Fruit fly (Drosophila melanogaster) whole organism, embryonic: ENCODE data around the gene CG7781.

Source experiments
- Abd-B ChIP-seq: fragments of 200-800 bp; sonication (Bioruptor generic); optimal IDR thresholded peaks from 2 replicates; lab custom pipeline; 2018; ENCODE audit warnings: missing biosample characterization, mild to moderate bottlenecking, missing genetic modification characterization, moderate library complexity
- B-H1 ChIP-seq: fragments of 200-800 bp; sonication (Bioruptor generic); IDR thresholded peaks from 3 replicates; pipeline ENCODE4 v1.3.6; 2022; ENCODE audit warnings: missing biosample characterization, missing genetic modification characterization
- B-H2 ChIP-seq: fragments of 200-800 bp; sonication (Bioruptor generic); optimal IDR thresholded peaks from 2 replicates; lab custom pipeline; 2018; ENCODE audit warnings: missing biosample characterization, mild to moderate bottlenecking, missing genetic modification characterization
- BtbVII ChIP-seq: fragments of 200-800 bp; sonication (Bioruptor generic); optimal IDR thresholded peaks from 3 replicates; lab custom pipeline; 2017; ENCODE audit warnings: missing biosample characterization, mild to moderate bottlenecking, missing genetic modification characterization
- CG11723 ChIP-seq: fragments of 200-800 bp; sonication (Bioruptor generic); optimal IDR thresholded peaks from 2 replicates; lab custom pipeline; 2017; ENCODE audit warnings: missing biosample characterization, mild to moderate bottlenecking, missing genetic modification characterization
- CG12219 ChIP-seq: fragments of 200-800 bp; sonication (Bioruptor generic); optimal IDR thresholded peaks from 3 replicates; lab custom pipeline; 2018; ENCODE audit warnings: missing biosample characterization, mild to moderate bottlenecking, missing genetic modification characterization
- CG12942 ChIP-seq: fragments of 200-800 bp; sonication (Bioruptor generic); optimal IDR thresholded peaks from 3 replicates; lab custom pipeline; 2016; ENCODE audit warnings: missing biosample characterization, missing genetic modification characterization
- CG15479 ChIP-seq: fragments of 200-800 bp; sonication (Bioruptor generic); optimal IDR thresholded peaks from 3 replicates; lab custom pipeline; 2019; ENCODE audit warnings: missing biosample characterization, mild to moderate bottlenecking, missing genetic modification characterization, moderate library complexity
- CG1602 ChIP-seq: fragments of 200-800 bp; sonication (Bioruptor generic); optimal IDR thresholded peaks from 3 replicates; lab custom pipeline; 2016; ENCODE audit warnings: missing biosample characterization, missing genetic modification characterization
- CG17912 ChIP-seq: fragments of 200-800 bp; sonication (Bioruptor generic); optimal IDR thresholded peaks from 2 replicates; lab custom pipeline; 2018; ENCODE audit warnings: missing biosample characterization, mild to moderate bottlenecking, missing genetic modification characterization
- CG18262 ChIP-seq: fragments of 200-800 bp; optimal IDR thresholded peaks from 3 replicates; lab custom pipeline; 2019; ENCODE audit warnings: missing biosample characterization, mild to moderate bottlenecking, missing genetic modification characterization, moderate library complexity
- CG2199 ChIP-seq: fragments of 200-800 bp; sonication (Bioruptor generic); IDR thresholded peaks from 3 replicates; pipeline ENCODE4 v1.3.6; 2022; ENCODE audit warnings: missing biosample characterization, missing genetic modification characterization
- CG31388 ChIP-seq: fragments of 200-800 bp; sonication (Bioruptor generic); optimal IDR thresholded peaks from 2 replicates; lab custom pipeline; 2016; ENCODE audit warnings: missing biosample characterization, missing genetic modification characterization
- CG32532 ChIP-seq: fragments of 200-800 bp; sonication (Bioruptor generic); IDR thresholded peaks from 2 replicates; pipeline ENCODE4 v1.3.6; 2022; ENCODE audit warnings: missing biosample characterization, missing genetic modification characterization
- CG3281 ChIP-seq: fragments of 200-800 bp; sonication (Bioruptor generic); optimal IDR thresholded peaks from 3 replicates; lab custom pipeline; 2017; ENCODE audit warnings: missing biosample characterization, mild to moderate bottlenecking, missing genetic modification characterization
- CG34376 ChIP-seq: fragments of 200-800 bp; sonication (Bioruptor generic); optimal IDR thresholded peaks from 2 replicates; lab custom pipeline; 2018; ENCODE audit warnings: missing biosample characterization, mild to moderate bottlenecking, missing genetic modification characterization
- CG4404 ChIP-seq: fragments of 200-800 bp; sonication (Bioruptor generic); IDR thresholded peaks from 2 replicates; pipeline ENCODE4 v1.3.6; 2022; ENCODE audit warnings: missing biosample characterization, missing genetic modification characterization
- CG6689 ChIP-seq: fragments of 200-800 bp; sonication (Bioruptor generic); IDR thresholded peaks from 2 replicates; pipeline ENCODE4 v1.3.6; 2022; ENCODE audit warnings: missing biosample characterization, missing genetic modification characterization
- CG7357 ChIP-seq: fragments of 200-800 bp; sonication (Bioruptor generic); IDR thresholded peaks from 3 replicates; pipeline ENCODE4 v1.3.6; 2022; ENCODE audit warnings: missing biosample characterization, missing genetic modification characterization
- Dbx ChIP-seq: fragments of 200-800 bp; sonication (Bioruptor generic); IDR thresholded peaks from 3 replicates; pipeline ENCODE4 v1.3.6; 2022; ENCODE audit warnings: missing biosample characterization, missing genetic modification characterization
- Dek ChIP-seq: fragments of 200-800 bp; sonication (Bioruptor generic); optimal IDR thresholded peaks from 3 replicates; lab custom pipeline; 2019; ENCODE audit warnings: missing biosample characterization, mild to moderate bottlenecking, missing genetic modification characterization, moderate library complexity
- H2.0 ChIP-seq: fragments of 200-800 bp; sonication (Bioruptor generic); IDR thresholded peaks from 2 replicates; pipeline ENCODE4 v1.3.6; 2022; ENCODE audit warnings: missing biosample characterization, missing genetic modification characterization
- Max ChIP-seq: fragments of 200-800 bp; sonication (Bioruptor generic); optimal IDR thresholded peaks from 2 replicates; lab custom pipeline; 2016; ENCODE audit warnings: missing biosample characterization, mild to moderate bottlenecking, missing genetic modification characterization
- Med ChIP-seq: fragments of 200-800 bp; sonication (Bioruptor generic); peaks from one replicate; lab custom pipeline; 2016; ENCODE audit warnings: missing biosample characterization, missing genetic modification characterization, mild to moderate bottlenecking, inconsistent platforms, moderate library complexity
- Meics ChIP-seq: fragments of 200-800 bp; sonication (Bioruptor generic); optimal IDR thresholded peaks from 2 replicates; lab custom pipeline; 2017; ENCODE audit warnings: missing biosample characterization, mild to moderate bottlenecking, missing genetic modification characterization
- NK7.1 ChIP-seq: fragments of 200-800 bp; sonication (Bioruptor generic); optimal IDR thresholded peaks from 3 replicates; lab custom pipeline; 2016; ENCODE audit warnings: missing biosample characterization, missing genetic modification characterization
- Rfx ChIP-seq: fragments of 200-800 bp; sonication (Bioruptor generic); IDR thresholded peaks from 2 replicates; pipeline ENCODE4 v1.3.6; 2022; ENCODE audit warnings: missing biosample characterization, missing genetic modification characterization
- YL-1 ChIP-seq: fragments of 200-800 bp; sonication (Bioruptor generic); optimal IDR thresholded peaks from 3 replicates; lab custom pipeline; 2017; ENCODE audit warnings: missing biosample characterization, mild to moderate bottlenecking, missing genetic modification characterization
- cad ChIP-seq: fragments of >200 bp; optimal IDR thresholded peaks from 2 replicates; lab custom pipeline; 2017; ENCODE audit warnings: missing biosample characterization, missing genetic modification characterization
- chm ChIP-seq: fragments of 200-800 bp; sonication (Bioruptor generic); IDR thresholded peaks from 2 replicates; pipeline ENCODE4 v1.3.6; 2022; ENCODE audit warnings: missing biosample characterization, missing genetic modification characterization
- crp ChIP-seq, 2 experiments: fragments of 200-800 bp; sonication (Bioruptor generic); optimal IDR thresholded peaks; 2 replicates in 1 of 2; 3 replicates in 1 of 2; lab custom pipeline; 2017; ENCODE audit warnings: missing biosample characterization in 2 of 2, missing genetic modification characterization in 2 of 2, mild to moderate bottlenecking in 1 of 2, moderate library complexity in 1 of 2
- dmrt11E ChIP-seq: fragments of 200-800 bp; sonication (Bioruptor generic); optimal IDR thresholded peaks from 3 replicates; lab custom pipeline; 2018; ENCODE audit warnings: missing biosample characterization, mild to moderate bottlenecking, missing genetic modification characterization, moderate library complexity
- emc ChIP-seq: fragments of 200-800 bp; sonication (Bioruptor generic); optimal IDR thresholded peaks from 2 replicates; lab custom pipeline; 2016; ENCODE audit warnings: missing biosample characterization, missing genetic modification characterization
- gsb-n ChIP-seq: fragments of 200-800 bp; sonication (Bioruptor generic); optimal IDR thresholded peaks from 3 replicates; lab custom pipeline; 2018; ENCODE audit warnings: missing biosample characterization, mild to moderate bottlenecking, missing genetic modification characterization
- her ChIP-seq: fragments of 200-800 bp; sonication (Bioruptor generic); optimal IDR thresholded peaks from 2 replicates; lab custom pipeline; 2016; ENCODE audit warnings: missing biosample characterization, missing genetic modification characterization
- hkb ChIP-seq, 2 experiments: fragments of 200-800 bp in 1 of 2; fragments of >200 bp in 1 of 2; sonication (Bioruptor generic) in 1 of 2; IDR thresholded peaks in 1 of 2; optimal IDR thresholded peaks in 1 of 2; 2 replicates each; pipeline versions ENCODE4 v1.3.6 to Lab custom; 2017 to 2022; ENCODE audit warnings: missing biosample characterization in 1 of 2, missing genetic modification characterization in 1 of 2
- ken ChIP-seq: fragments of 200-800 bp; sonication (Bioruptor generic); IDR thresholded peaks from 3 replicates; pipeline ENCODE4 v1.3.6; 2022; ENCODE audit warnings: missing biosample characterization, missing genetic modification characterization
- lab ChIP-seq: fragments of 200-800 bp; sonication (Bioruptor generic); optimal IDR thresholded peaks from 3 replicates; lab custom pipeline; 2017; ENCODE audit warnings: missing biosample characterization, missing genetic modification characterization, mild to moderate bottlenecking, moderate library complexity, missing genetic modification reagents
- luna ChIP-seq: fragments of 200-800 bp; sonication (Bioruptor generic); optimal IDR thresholded peaks from 2 replicates; lab custom pipeline; 2016; ENCODE audit warnings: missing biosample characterization, missing genetic modification characterization
- nau ChIP-seq: fragments of 200-800 bp; sonication (Bioruptor generic); optimal IDR thresholded peaks from 3 replicates; lab custom pipeline; 2017; ENCODE audit warnings: missing biosample characterization, mild to moderate bottlenecking, missing genetic modification characterization, missing genetic modification reagents
- nerfin-2 ChIP-seq: fragments of 200-800 bp; sonication (Bioruptor generic); IDR thresholded peaks from 2 replicates; pipeline ENCODE4 v1.3.6; 2022; ENCODE audit warnings: missing biosample characterization, missing genetic modification characterization; ENCODE audit not compliant: partially characterized antibody
- org-1 ChIP-seq: fragments of 200-800 bp; sonication (Bioruptor generic); optimal IDR thresholded peaks from 2 replicates; lab custom pipeline; 2017; ENCODE audit warnings: missing biosample characterization, missing genetic modification characterization
- pb ChIP-seq: fragments of 200-800 bp; sonication (Bioruptor generic); optimal IDR thresholded peaks from 3 replicates; lab custom pipeline; 2016; ENCODE audit warnings: missing biosample characterization, missing genetic modification characterization
- pros ChIP-seq: fragments of 200-800 bp; sonication (Bioruptor generic); optimal IDR thresholded peaks from 3 replicates; lab custom pipeline; 2019; ENCODE audit warnings: missing biosample characterization, mild to moderate bottlenecking, missing genetic modification characterization, moderate library complexity
- pzg ChIP-seq: fragments of 200-800 bp; sonication (Bioruptor generic); optimal IDR thresholded peaks from 3 replicates; lab custom pipeline; 2018; ENCODE audit warnings: missing biosample characterization, mild to moderate bottlenecking, missing genetic modification characterization, moderate library complexity
- sens-2 ChIP-seq: fragments of 200-800 bp; sonication (Bioruptor generic); IDR thresholded peaks from 2 replicates; pipeline ENCODE4 v1.3.6; 2022; ENCODE audit warnings: missing biosample characterization, missing genetic modification characterization
- seq ChIP-seq: fragments of 200-800 bp; sonication (Bioruptor generic); IDR thresholded peaks from 2 replicates; pipeline ENCODE4 v1.3.6; 2022; ENCODE audit warnings: missing biosample characterization, missing genetic modification characterization
- sim ChIP-seq: fragments of 200-800 bp; sonication (Bioruptor generic); IDR thresholded peaks from 2 replicates; pipeline ENCODE4 v1.3.6; 2022; ENCODE audit warnings: missing biosample characterization, missing genetic modification characterization
- stc ChIP-seq: fragments of 200-800 bp; sonication (Bioruptor generic); IDR thresholded peaks from 2 replicates; pipeline ENCODE4 v1.3.6; 2022; ENCODE audit warnings: missing biosample characterization, missing genetic modification characterization
- vfl ChIP-seq: fragments of 200-800 bp; sonication (Bioruptor generic); optimal IDR thresholded peaks from 2 replicates; lab custom pipeline; 2016; ENCODE audit warnings: missing biosample characterization, missing genetic modification characterization

Gene CG7781

DNA sequence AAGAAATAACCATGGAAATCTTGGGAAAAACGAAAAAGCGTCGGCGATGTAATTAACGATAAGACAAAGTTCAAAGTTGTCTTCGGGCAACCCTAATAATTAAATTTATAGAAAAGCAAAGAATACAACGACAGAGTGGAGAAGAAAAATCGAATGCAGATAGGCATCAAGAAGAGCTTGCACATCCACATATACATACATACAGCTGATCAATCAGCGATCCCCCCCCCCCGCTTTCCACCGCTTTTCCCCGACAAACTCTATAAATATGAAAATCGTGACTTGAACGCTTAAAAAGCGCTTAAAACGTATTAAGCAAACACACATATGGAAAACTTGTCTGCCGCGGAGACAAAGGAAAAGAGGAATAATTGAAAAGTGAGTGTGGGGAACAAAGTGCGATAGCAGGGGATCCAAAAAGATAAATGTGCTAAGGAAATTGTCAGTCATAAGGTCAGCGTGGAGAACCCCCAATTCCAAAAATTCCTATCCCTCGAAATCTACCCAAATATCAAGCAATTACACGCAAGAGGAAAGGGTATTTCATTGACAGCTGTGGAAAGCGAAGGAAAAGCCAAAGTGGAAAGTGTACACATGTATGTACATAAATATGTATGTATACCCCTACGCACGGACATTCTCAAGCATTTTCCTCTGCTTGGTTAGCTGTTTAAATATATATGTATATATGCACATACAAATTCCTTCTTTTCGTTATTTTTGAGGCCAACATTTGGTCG is 35.7 kb downstream of the CG7781 start (continued):
- TF ChIP-seq chm (GFP tag; lab: Robert Waterston, UW) (0 out of 2 replicates have a peak, but pooled peaks have one; percentile 17), CG3281 (no peak), CG18262 (tag; lab: Kevin White, UChicago) (peak; percentile 2), B-H1 (GFP tag; lab: Robert Waterston, UW) (no peak), pzg (GFP tag; lab: Kevin White, UChicago) (no peak), org-1 (no peak), vfl (GFP tag; lab: Kevin White, UChicago) (no peak), sim (GFP tag; lab: Robert Waterston, UW) (no peak), CG7357 (GFP tag; lab: Robert Waterston, UW) (no peak), CG1602 (GFP tag; lab: Kevin White, UChicago) (no peak), BtbVII (no peak), crp (GFP tag; optimal IDR thresholded peaks at IDR 0.05; lab: Kevin White, UChicago) (no peak), CG2199 (GFP tag; lab: Robert Waterston, UW) (peak; percentile 30; the same call in 1 of the 3 replicates), Meics (no peak), sens-2 (GFP tag; lab: Robert Waterston, UW) (no peak), CG6689 (GFP tag; lab: Robert Waterston, UW) (no peak), Rfx (GFP tag; lab: Robert Waterston, UW) (no peak), YL-1 (no peak), CG15479 (GFP tag; lab: Kevin White, UChicago) (peak; percentile 36)

DNA sequence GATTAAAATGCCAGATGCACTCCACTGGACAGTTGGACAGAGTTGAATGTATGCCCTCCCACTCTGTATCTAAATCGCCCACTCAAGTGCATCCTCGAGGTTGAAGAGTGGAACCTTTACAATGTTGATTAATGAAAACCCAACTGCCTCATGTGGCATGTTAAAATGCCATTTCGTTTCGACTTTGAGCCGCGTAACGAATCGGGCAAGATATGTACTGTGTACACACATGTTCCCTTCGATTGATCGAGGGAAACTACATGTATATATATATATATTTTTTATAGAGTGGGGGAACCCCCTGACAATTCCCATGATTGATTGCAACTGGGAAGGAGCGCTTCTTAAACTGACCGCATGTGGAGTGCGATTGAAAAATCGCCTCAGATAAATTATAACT is 37.1 kb downstream of the CG7781 start:
- TF ChIP-seq pb (GFP tag; lab: Kevin White, UChicago) (no peak), NK7.1 (GFP tag; lab: Kevin White, UChicago) (no peak), nau (GFP tag; lab: Kevin White, UChicago) (no peak), seq (no peak), B-H2 (no peak), Med (peak; percentile 42), hkb (optimal IDR thresholded peaks at IDR 0.05; lab: Kevin White, UChicago) (no peak), hkb (GFP tag; IDR thresholded peaks at IDR 0.05; lab: Robert Waterston, UW) (no peak), CG4404 (GFP tag; lab: Robert Waterston, UW) (no peak), Dbx (GFP tag; lab: Robert Waterston, UW) (no peak), Dek (tag; lab: Kevin White, UChicago) (no peak), nerfin-2 (GFP tag; lab: Robert Waterston, UW) (no peak), dmrt11E (no peak), CG31388 (GFP tag; lab: Kevin White, UChicago) (no peak), her (GFP tag; lab: Kevin White, UChicago) (no peak), gsb-n (tag; lab: Kevin White, UChicago) (peak; percentile 53), CG17912 (GFP tag; lab: Kevin White, UChicago) (no peak), pros (GFP tag; lab: Kevin White, UChicago) (peak; percentile 15), luna (GFP tag; lab: Kevin White, UChicago) (no peak), CG12942 (GFP tag; lab: Kevin White, UChicago) (no peak), CG32532 (no peak), H2.0 (GFP tag; lab: Robert Waterston, UW) (no peak), stc (GFP tag; lab: Robert Waterston, UW) (no peak), CG11723 (GFP tag; lab: Kevin White, UChicago) (no peak), lab (GFP tag; lab: Kevin White, UChicago) (peak; percentile 13), CG12219 (GFP tag; lab: Kevin White, UChicago) (no peak), CG34376 (GFP tag; lab: Kevin White, UChicago) (no peak), cad (GFP tag; lab: Kevin White, UChicago) (no peak), Max (no peak), ken (GFP tag; lab: Robert Waterston, UW) (no peak), emc (no peak), Abd-B (no peak)
